Fruit fly (Drosophila melanogaster) Kc167 (cell line): Measurements from ENCODE around the gene Sptz.

ENCODE experiments used
- Myc ChIP-seq: fragments of >200 bp; optimal IDR thresholded peaks from 2 replicates; lab custom pipeline; 2017; ENCODE audit warnings: missing external identifiers
- Sin3A ChIP-seq: fragments of >200 bp; optimal IDR thresholded peaks from 2 replicates; lab custom pipeline; 2018; ENCODE audit warnings: missing external identifiers
- h ChIP-seq: fragments of >200 bp; optimal IDR thresholded peaks from 3 replicates; lab custom pipeline; 2018; ENCODE audit warnings: missing external identifiers
- insv ChIP-seq: fragments of >200 bp; optimal IDR thresholded peaks from 3 replicates; lab custom pipeline; 2018; ENCODE audit warnings: missing external identifiers
- psq ChIP-seq: fragments of >200 bp; optimal IDR thresholded peaks from 2 replicates; lab custom pipeline; 2017; ENCODE audit warnings: missing external identifiers
- ttk ChIP-seq: sonication (Bioruptor generic); optimal IDR thresholded peaks from 2 replicates; lab custom pipeline; 2017; ENCODE audit warnings: missing external identifiers

Gene Sptz

dm6 chr3R:11421643-11422122 is at the start of gene Sptz, which contains the start of gene ninaG:
Gene Sptz, plus strand, starts transcription at chr3R:11422092.
Gene ninaG, minus strand, starts transcription at chr3R:11421693.
- no peak for TF ChIP-seq h (lab: Kevin White, UChicago)
- no peak for TF ChIP-seq psq (lab: Kevin White, UChicago)
- TF ChIP-seq insv (lab: Kevin White, UChicago): no peak
- TF ChIP-seq ttk (lab: Kevin White, UChicago): no peak

- TF ChIP-seq ttk (lab: Kevin White, UChicago): no peak
Observed at dm6 chr3R:11375142-11375541, 46.8 kb upstream of the Sptz start.

dm6 chr3R:11378564-11379112 is 43.3 kb upstream of the Sptz start:
- TF ChIP-seq insv (lab: Kevin White, UChicago) (no peak), Sin3A (lab: Kevin White, UChicago) (no peak), psq (lab: Kevin White, UChicago) (no peak), Myc (lab: Kevin White, UChicago) (no peak), h (lab: Kevin White, UChicago) (no peak), ttk (lab: Kevin White, UChicago) (no peak)

dm6 chr3R:11392805-11393204 is 29.1 kb upstream of the Sptz start:
- no peak for TF ChIP-seq h (lab: Kevin White, UChicago)
- TF ChIP-seq Myc (lab: Kevin White, UChicago): no peak
- TF ChIP-seq ttk (lab: Kevin White, UChicago): no peak
- no peak for TF ChIP-seq psq (lab: Kevin White, UChicago)
- TF ChIP-seq insv (lab: Kevin White, UChicago): no peak
- no peak for TF ChIP-seq Sin3A (lab: Kevin White, UChicago)

dm6 chr3R:11393896-11394295 is 28.0 kb upstream of the Sptz start:
- TF ChIP-seq ttk (lab: Kevin White, UChicago) (no peak), Myc (lab: Kevin White, UChicago) (no peak), Sin3A (lab: Kevin White, UChicago) (no peak), h (lab: Kevin White, UChicago) (no peak), insv (lab: Kevin White, UChicago) (no peak), psq (lab: Kevin White, UChicago) (no peak)

DNA sequence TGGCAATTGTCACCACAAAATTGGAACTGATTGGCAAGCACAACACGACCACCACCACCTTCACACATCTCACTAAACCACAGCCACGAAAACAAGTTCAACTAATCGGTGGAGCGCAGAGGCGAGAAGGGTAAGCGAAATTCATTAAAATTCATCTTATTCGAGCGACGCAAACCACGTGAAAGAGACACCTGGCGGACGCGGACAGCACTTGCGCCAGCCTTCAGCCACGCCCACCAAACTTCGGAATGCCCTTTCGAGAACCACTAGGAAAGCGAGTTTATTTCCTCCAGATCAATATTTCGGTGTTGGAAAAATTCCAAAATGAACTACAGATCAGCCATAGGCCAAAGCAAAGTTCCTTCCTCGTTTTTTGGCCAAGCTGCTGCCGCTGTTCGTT is 26.4 kb upstream of the Sptz start:
- TF ChIP-seq insv (lab: Kevin White, UChicago) (no peak), Sin3A (lab: Kevin White, UChicago) (no peak), Myc (lab: Kevin White, UChicago) (no peak), psq (lab: Kevin White, UChicago) (no peak), ttk (lab: Kevin White, UChicago) (no peak), h (lab: Kevin White, UChicago) (no peak)

DNA sequence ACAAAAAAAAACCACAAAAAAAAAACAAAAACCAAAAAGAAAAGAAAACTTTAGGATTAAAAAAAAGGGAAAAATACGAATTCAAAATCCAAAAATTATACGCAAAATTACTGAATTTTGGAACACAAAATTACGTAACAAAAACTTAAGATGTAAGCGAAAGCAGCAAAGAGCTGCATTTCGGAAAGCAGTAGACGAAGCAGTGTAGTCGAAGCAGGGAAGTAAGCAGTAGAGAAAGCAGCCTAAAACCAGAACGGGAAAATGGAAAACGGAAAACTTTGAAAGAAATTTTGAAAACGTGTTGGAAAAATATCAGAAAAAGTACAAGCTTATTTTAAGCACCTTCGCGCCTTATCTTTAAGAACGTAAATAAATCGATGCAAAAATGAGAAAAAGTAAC is 19.0 kb upstream of the Sptz start:
- no peak for TF ChIP-seq ttk (lab: Kevin White, UChicago)

DNA sequence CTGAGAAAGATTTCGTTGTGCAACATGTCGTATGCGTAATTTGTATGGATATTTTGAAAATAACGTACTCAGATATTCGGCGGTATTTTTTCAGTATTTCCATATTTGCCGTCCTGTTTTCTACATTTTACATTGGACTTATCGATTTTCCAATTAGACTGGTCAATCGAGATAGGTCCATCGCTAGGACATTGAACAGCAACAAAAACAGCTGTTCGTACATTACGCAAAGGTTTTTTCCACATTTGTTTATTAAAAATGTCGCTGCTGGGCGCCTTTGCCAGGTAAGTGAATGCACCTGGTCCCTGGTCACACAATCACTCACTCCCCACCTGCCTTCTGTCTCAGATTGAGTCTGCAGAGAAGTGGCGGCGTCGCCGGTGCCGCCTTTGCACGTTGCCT is 14.2 kb upstream of the Sptz start, which contains the start of gene mRpL40:
Gene mRpL40 (plus strand): TSS at position 186 of the 402 bp plus-strand sequence.
- TF ChIP-seq insv (lab: Kevin White, UChicago) (no peak), Myc (lab: Kevin White, UChicago) (no peak), ttk (lab: Kevin White, UChicago) (no peak), h (lab: Kevin White, UChicago) (no peak), psq (lab: Kevin White, UChicago) (no peak), Sin3A (lab: Kevin White, UChicago) (no peak)

dm6 chr3R:11409667-11410137 is 12.2 kb upstream of the Sptz start, which contains the start of the genes mgr and Irbp:
Gene mgr, minus strand, starts transcription at chr3R:11409875.
Gene Irbp, plus strand, starts transcription at chr3R:11410047.
- TF ChIP-seq Myc (lab: Kevin White, UChicago) (no peak), ttk (lab: Kevin White, UChicago) (no peak), h (lab: Kevin White, UChicago) (no peak), Sin3A (lab: Kevin White, UChicago) (no peak), psq (lab: Kevin White, UChicago) (no peak), insv (lab: Kevin White, UChicago) (no peak)

- TF ChIP-seq psq (lab: Kevin White, UChicago) (no peak), h (lab: Kevin White, UChicago) (no peak), ttk (lab: Kevin White, UChicago) (no peak), insv (lab: Kevin White, UChicago) (no peak), Myc (lab: Kevin White, UChicago) (no peak), Sin3A (lab: Kevin White, UChicago) (no peak)
Observed at dm6 chr3R:11412371-11412770, 9.5 kb upstream of the Sptz start, which contains the start of gene Ipo9. Gene Ipo9, plus strand, starts transcription at chr3R:11412522.

dm6 chr3R:11418568-11418967 is 3.3 kb upstream of the Sptz start, which contains the start of the genes bumpel and CG45676:
Gene bumpel, minus strand, starts transcription at chr3R:11418668.
Gene CG45676, plus strand, starts transcription at chr3R:11418885.
- TF ChIP-seq insv (lab: Kevin White, UChicago) (no peak), h (lab: Kevin White, UChicago) (no peak), Sin3A (lab: Kevin White, UChicago) (no peak)

- TF ChIP-seq psq (lab: Kevin White, UChicago): no peak
- TF ChIP-seq ttk (lab: Kevin White, UChicago): no peak
- TF ChIP-seq Myc (lab: Kevin White, UChicago): no peak
- TF ChIP-seq h (lab: Kevin White, UChicago): no peak
- TF ChIP-seq insv (lab: Kevin White, UChicago): no peak
- TF ChIP-seq Sin3A (lab: Kevin White, UChicago): no peak
Observed at dm6 chr3R:11429814-11430213, 7.9 kb downstream of the Sptz start, which contains the start of gene Dtd. Gene Dtd, plus strand, starts transcription at chr3R:11430061.
